Worm (Caenorhabditis elegans): ENCODE measurements around the gene lido-11.
A peak's percentile ranks its signal among the peaks of the same experiment; 100 is the strongest.

Gene lido-11

ce11 chrII:2997828-2998441, 5.8 kb upstream of the lido-11 start:
- TF ChIP-seq tbx-37 (GFP tag; conservative IDR thresholded peaks at IDR 0.05) = no peak
- TF ChIP-seq ama-1 (optimal IDR thresholded peaks at IDR 0.05) = no peak
- no peak for TF ChIP-seq tbx-11 (GFP tag; IDR thresholded peaks at IDR 0.05)
- TF ChIP-seq F13C5.2 (tag; optimal IDR thresholded peaks at IDR 0.05) = no peak
- TF ChIP-seq hmbx-1 (tag; optimal IDR thresholded peaks at IDR 0.05) = no peak
- no peak for TF ChIP-seq flt-1 (GFP tag; IDR thresholded peaks at IDR 0.05)
- TF ChIP-seq aly-1 (tag; optimal IDR thresholded peaks at IDR 0.05) = no peak
- no peak for TF ChIP-seq scrt-1 (GFP tag; IDR thresholded peaks at IDR 0.05)
- TF ChIP-seq hmg-4 (GFP tag; optimal IDR thresholded peaks at IDR 0.05) = no peak
- TF ChIP-seq ceh-36 (tag; optimal IDR thresholded peaks at IDR 0.05) = no peak
- no peak for TF ChIP-seq B0310.2 (tag; optimal IDR thresholded peaks at IDR 0.05)
- TF ChIP-seq ceh-13 (GFP tag; optimal IDR thresholded peaks at IDR 0.05) = no peak
- TF ChIP-seq sea-1 (GFP tag; conservative IDR thresholded peaks at IDR 0.05) = no peak
- no peak for TF ChIP-seq ets-7 (tag; optimal IDR thresholded peaks at IDR 0.05)

- TF ChIP-seq sea-1 (GFP tag; conservative IDR thresholded peaks at IDR 0.05) = 0 out of 2 replicates have a peak, but pooled peaks have one; percentile 48
- peak; percentile 68 for TF ChIP-seq scrt-1 (GFP tag; IDR thresholded peaks at IDR 0.05)
- TF ChIP-seq hmg-4 (GFP tag; optimal IDR thresholded peaks at IDR 0.05) = no peak
- peak; percentile 23 for TF ChIP-seq ama-1 (optimal IDR thresholded peaks at IDR 0.05)
Observed at ce11 chrII:3000535-3001264, 3.1 kb upstream of the lido-11 start, which contains the start of gene lido-9. Gene lido-9, plus strand, starts transcription at chrII:3000768.

DNA sequence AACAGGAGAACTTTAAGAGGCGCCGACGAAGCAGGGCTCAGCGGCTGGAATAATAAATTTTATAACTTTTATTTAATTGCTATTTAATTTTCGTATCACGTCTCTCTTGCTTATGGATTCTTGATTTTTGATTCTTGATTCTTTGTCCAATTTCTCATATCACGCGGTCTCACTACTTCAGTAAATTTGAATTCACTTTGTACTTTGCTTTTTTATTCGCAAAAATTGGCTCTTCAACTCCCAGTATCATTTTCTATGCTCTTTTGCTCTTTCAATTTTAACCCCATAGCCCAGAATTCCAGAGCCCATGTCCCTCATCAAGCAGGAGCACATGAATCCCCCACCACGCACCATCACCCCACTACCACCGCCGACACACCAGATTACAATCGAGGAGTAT, 1.6 kb upstream of the lido-11 start, which contains the start of gene lido-10:
Gene lido-10 (plus strand): TSS at position 301 of the 400 bp plus-strand sequence.
- no peak for TF ChIP-seq scrt-1 (GFP tag; IDR thresholded peaks at IDR 0.05)
- no peak for TF ChIP-seq F13C5.2 (tag; optimal IDR thresholded peaks at IDR 0.05)
- TF ChIP-seq aly-1 (tag; optimal IDR thresholded peaks at IDR 0.05) = no peak
- TF ChIP-seq tbx-11 (GFP tag; IDR thresholded peaks at IDR 0.05) = no peak
- no peak for TF ChIP-seq B0310.2 (tag; optimal IDR thresholded peaks at IDR 0.05)
- no peak for TF ChIP-seq hmbx-1 (tag; optimal IDR thresholded peaks at IDR 0.05)
- TF ChIP-seq ceh-36 (tag; optimal IDR thresholded peaks at IDR 0.05) = no peak
- TF ChIP-seq flt-1 (GFP tag; IDR thresholded peaks at IDR 0.05) = no peak
- no peak for TF ChIP-seq hnd-1 (tag; optimal IDR thresholded peaks at IDR 0.05)
- no peak for TF ChIP-seq sea-1 (GFP tag; conservative IDR thresholded peaks at IDR 0.05)
- no peak for TF ChIP-seq tbx-37 (GFP tag; conservative IDR thresholded peaks at IDR 0.05)
- TF ChIP-seq ets-7 (tag; optimal IDR thresholded peaks at IDR 0.05) = no peak
- no peak for TF ChIP-seq hmg-4 (GFP tag; optimal IDR thresholded peaks at IDR 0.05)
- TF ChIP-seq tra-4 (tag; optimal IDR thresholded peaks at IDR 0.05) = no peak
- TF ChIP-seq pes-1 (GFP tag; IDR thresholded peaks at IDR 0.05) = no peak
- no peak for TF ChIP-seq ceh-13 (GFP tag; optimal IDR thresholded peaks at IDR 0.05)
- TF ChIP-seq ama-1 (optimal IDR thresholded peaks at IDR 0.05) = no peak

DNA sequence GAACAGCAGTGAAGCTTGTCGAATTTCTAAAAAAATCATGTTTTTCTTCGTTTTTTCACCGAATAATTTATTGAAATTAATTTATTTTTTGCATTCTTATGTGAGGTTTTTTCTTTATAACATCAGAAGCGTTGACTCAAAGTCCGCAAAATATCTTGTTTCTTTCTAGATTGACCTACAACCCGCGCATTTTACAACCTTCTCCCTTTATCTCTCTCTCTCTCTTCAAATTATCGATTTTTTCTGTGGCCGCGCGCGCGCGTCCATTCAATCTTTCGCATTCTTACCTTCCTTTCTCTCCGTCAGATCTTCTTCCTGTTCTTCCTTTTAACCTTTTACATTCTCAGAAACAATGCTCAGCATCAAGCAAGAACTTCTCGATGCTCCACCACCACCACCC, 1.7 kb downstream of the lido-11 start, which contains the start of gene lido-12:
Gene lido-12 (plus strand): TSS at position 301 of the 400 bp plus-strand sequence.
- TF ChIP-seq hmg-4 (GFP tag; optimal IDR thresholded peaks at IDR 0.05) = no peak
- no peak for TF ChIP-seq B0310.2 (tag; optimal IDR thresholded peaks at IDR 0.05)
- TF ChIP-seq ama-1 (optimal IDR thresholded peaks at IDR 0.05) = no peak
- TF ChIP-seq hnd-1 (tag; optimal IDR thresholded peaks at IDR 0.05) = no peak
- no peak for TF ChIP-seq tbx-37 (GFP tag; conservative IDR thresholded peaks at IDR 0.05)
- no peak for TF ChIP-seq ceh-36 (tag; optimal IDR thresholded peaks at IDR 0.05)
- no peak for TF ChIP-seq sea-1 (GFP tag; conservative IDR thresholded peaks at IDR 0.05)
- TF ChIP-seq scrt-1 (GFP tag; IDR thresholded peaks at IDR 0.05) = no peak
- no peak for TF ChIP-seq pes-1 (GFP tag; IDR thresholded peaks at IDR 0.05)
- no peak for TF ChIP-seq flt-1 (GFP tag; IDR thresholded peaks at IDR 0.05)
- TF ChIP-seq aly-1 (tag; optimal IDR thresholded peaks at IDR 0.05) = no peak
- TF ChIP-seq tra-4 (tag; optimal IDR thresholded peaks at IDR 0.05) = no peak
- no peak for TF ChIP-seq F13C5.2 (tag; optimal IDR thresholded peaks at IDR 0.05)
- TF ChIP-seq ceh-13 (GFP tag; optimal IDR thresholded peaks at IDR 0.05) = no peak
- no peak for TF ChIP-seq tbx-11 (GFP tag; IDR thresholded peaks at IDR 0.05)
- TF ChIP-seq ets-7 (tag; optimal IDR thresholded peaks at IDR 0.05) = no peak
- TF ChIP-seq hmbx-1 (tag; optimal IDR thresholded peaks at IDR 0.05) = no peak

- no peak for TF ChIP-seq hnd-1 (tag; optimal IDR thresholded peaks at IDR 0.05)
- TF ChIP-seq hmg-4 (GFP tag; optimal IDR thresholded peaks at IDR 0.05) = no peak
- no peak for TF ChIP-seq pes-1 (GFP tag; IDR thresholded peaks at IDR 0.05)
Observed at ce11 chrII:3008400-3008799, 4.6 kb downstream of the lido-11 start, which contains the start of gene sdz-5. Gene sdz-5, plus strand, starts transcription at chrII:3008700.

- no peak for TF ChIP-seq sea-1 (GFP tag; conservative IDR thresholded peaks at IDR 0.05)
- TF ChIP-seq tbx-37 (GFP tag; conservative IDR thresholded peaks at IDR 0.05) = no peak
- no peak for TF ChIP-seq ceh-13 (GFP tag; optimal IDR thresholded peaks at IDR 0.05)
- TF ChIP-seq pes-1 (GFP tag; IDR thresholded peaks at IDR 0.05) = no peak
- TF ChIP-seq ama-1 (optimal IDR thresholded peaks at IDR 0.05) = no peak
- TF ChIP-seq hmg-4 (GFP tag; optimal IDR thresholded peaks at IDR 0.05) = no peak
- TF ChIP-seq hmbx-1 (tag; optimal IDR thresholded peaks at IDR 0.05) = no peak
- TF ChIP-seq tbx-11 (GFP tag; IDR thresholded peaks at IDR 0.05) = no peak
- no peak for TF ChIP-seq scrt-1 (GFP tag; IDR thresholded peaks at IDR 0.05)
- TF ChIP-seq ets-7 (tag; optimal IDR thresholded peaks at IDR 0.05) = no peak
- TF ChIP-seq tra-4 (tag; optimal IDR thresholded peaks at IDR 0.05) = no peak
- TF ChIP-seq ceh-36 (tag; optimal IDR thresholded peaks at IDR 0.05) = no peak
- TF ChIP-seq flt-1 (GFP tag; IDR thresholded peaks at IDR 0.05) = no peak
- TF ChIP-seq hnd-1 (tag; optimal IDR thresholded peaks at IDR 0.05) = no peak
- TF ChIP-seq F13C5.2 (tag; optimal IDR thresholded peaks at IDR 0.05) = no peak
Observed at ce11 chrII:3012133-3012532, 8.4 kb downstream of the lido-11 start, which contains the start of gene C41H7.9. Gene C41H7.9, minus strand, starts transcription at chrII:3012233.
